Fruit fly (Drosophila melanogaster) whole organism, embryonic: Measurements from ENCODE around the gene CG5235.

Experiments
- Asciz ChIP-seq: fragments of 200-800 bp; sonication (Bioruptor generic); optimal IDR thresholded peaks from 2 replicates; lab custom pipeline; 2017; ENCODE audit warnings: missing biosample characterization, mild to moderate bottlenecking, missing genetic modification characterization, missing genetic modification reagents
- Atf6 ChIP-seq: fragments of 200-800 bp; sonication (Bioruptor generic); IDR thresholded peaks from 2 replicates; pipeline ENCODE4 v1.3.6; 2022; ENCODE audit warnings: missing biosample characterization, missing genetic modification characterization
- Bteb2 ChIP-seq: fragments of 200-800 bp; sonication (Bioruptor generic); optimal IDR thresholded peaks from 2 replicates; lab custom pipeline; 2016; ENCODE audit warnings: missing biosample characterization, missing genetic modification characterization
- CG10147 ChIP-seq: fragments of 200-800 bp; sonication (Bioruptor generic); optimal IDR thresholded peaks from 2 replicates; lab custom pipeline; 2019; ENCODE audit warnings: missing biosample characterization, mild to moderate bottlenecking, missing genetic modification characterization, moderate library complexity
- CG10979 ChIP-seq: fragments of 200-800 bp; sonication (Bioruptor generic); optimal IDR thresholded peaks from 2 replicates; lab custom pipeline; 2018; ENCODE audit warnings: missing biosample characterization, mild to moderate bottlenecking, missing genetic modification characterization, moderate library complexity
- CG11093 ChIP-seq: fragments of 200-800 bp; sonication (Bioruptor generic); IDR thresholded peaks from 3 replicates; pipeline ENCODE4 v1.3.6; 2022; ENCODE audit warnings: missing biosample characterization, missing genetic modification characterization
- CG11723 ChIP-seq: fragments of 200-800 bp; sonication (Bioruptor generic); optimal IDR thresholded peaks from 2 replicates; lab custom pipeline; 2017; ENCODE audit warnings: missing biosample characterization, mild to moderate bottlenecking, missing genetic modification characterization
- CG12299 ChIP-seq: fragments of 200-800 bp; sonication (Bioruptor generic); optimal IDR thresholded peaks from 2 replicates; lab custom pipeline; 2018; ENCODE audit warnings: missing biosample characterization, mild to moderate bottlenecking, missing genetic modification characterization
- CG12391 ChIP-seq: fragments of 200-800 bp; sonication (Bioruptor generic); optimal IDR thresholded peaks from 3 replicates; lab custom pipeline; 2018; ENCODE audit warnings: missing biosample characterization, mild to moderate bottlenecking, missing genetic modification characterization, moderate library complexity
- CG13624 ChIP-seq: fragments of 200-800 bp; sonication (Bioruptor generic); optimal IDR thresholded peaks from 2 replicates; lab custom pipeline; 2016; ENCODE audit warnings: missing biosample characterization, missing genetic modification characterization
- CG15696 ChIP-seq: fragments of 200-800 bp; sonication (Bioruptor generic); optimal IDR thresholded peaks from 2 replicates; lab custom pipeline; 2019; ENCODE audit warnings: missing biosample characterization, mild to moderate bottlenecking, missing genetic modification characterization, moderate library complexity
- CG18011 ChIP-seq: fragments of 200-800 bp; sonication (Bioruptor generic); optimal IDR thresholded peaks from 2 replicates; lab custom pipeline; 2017; ENCODE audit warnings: missing biosample characterization, missing genetic modification characterization, mild to moderate bottlenecking, moderate library complexity, missing genotype
- CG18262 ChIP-seq: fragments of 200-800 bp; optimal IDR thresholded peaks from 3 replicates; lab custom pipeline; 2019; ENCODE audit warnings: missing biosample characterization, mild to moderate bottlenecking, missing genetic modification characterization, moderate library complexity
- CG18599 ChIP-seq: fragments of 200-800 bp; sonication (Bioruptor generic); optimal IDR thresholded peaks from 3 replicates; lab custom pipeline; 2017; ENCODE audit warnings: missing biosample characterization, missing genetic modification characterization, mild to moderate bottlenecking, moderate library complexity, missing genetic modification reagents
- CG2120 ChIP-seq: fragments of 200-800 bp; sonication (Bioruptor generic); optimal IDR thresholded peaks from 3 replicates; lab custom pipeline; 2016; ENCODE audit warnings: missing biosample characterization, missing genetic modification characterization
- CG2889 ChIP-seq: fragments of 200-800 bp; sonication (Bioruptor generic); IDR thresholded peaks from 3 replicates; pipeline ENCODE4 v1.3.6; 2022; ENCODE audit warnings: missing biosample characterization, missing genetic modification characterization
- CG43689 ChIP-seq: fragments of 200-800 bp; sonication (Bioruptor generic); IDR thresholded peaks from 2 replicates; pipeline ENCODE4 v1.3.6; 2022; ENCODE audit warnings: missing biosample characterization, missing genetic modification characterization
- CG4617 ChIP-seq: fragments of 200-800 bp; sonication (Bioruptor generic); optimal IDR thresholded peaks from 3 replicates; lab custom pipeline; 2016; ENCODE audit warnings: missing biosample characterization, missing genetic modification characterization, borderline replicate concordance
- CG6272 ChIP-seq: fragments of 200-800 bp; sonication (Bioruptor generic); IDR thresholded peaks from 2 replicates; pipeline ENCODE4 v1.3.6; 2022; ENCODE audit warnings: missing biosample characterization, missing genetic modification characterization
- CG6765 ChIP-seq: fragments of 200-800 bp; sonication (Bioruptor generic); optimal IDR thresholded peaks from 3 replicates; lab custom pipeline; 2017; ENCODE audit warnings: missing biosample characterization, mild to moderate bottlenecking, missing genetic modification characterization
- CG7839 ChIP-seq: fragments of 200-800 bp; sonication (Bioruptor generic); optimal IDR thresholded peaks from 3 replicates; lab custom pipeline; 2018; ENCODE audit warnings: missing biosample characterization, mild to moderate bottlenecking, missing genetic modification characterization, moderate library complexity
- CrebB ChIP-seq: fragments of 200-800 bp; sonication (Bioruptor generic); optimal IDR thresholded peaks from 3 replicates; lab custom pipeline; 2018; ENCODE audit warnings: missing biosample characterization, mild to moderate bottlenecking, missing genetic modification characterization
- Deaf1 ChIP-seq: fragments of 200-800 bp; optimal IDR thresholded peaks from 3 replicates; lab custom pipeline; 2019; ENCODE audit warnings: missing biosample characterization, mild to moderate bottlenecking, missing genetic modification characterization, moderate library complexity
- Elba2 ChIP-seq: fragments of 200-800 bp; sonication (Bioruptor generic); optimal IDR thresholded peaks from 3 replicates; lab custom pipeline; 2016; ENCODE audit warnings: missing biosample characterization, missing genetic modification characterization
- Fer3 ChIP-seq: fragments of 200-800 bp; sonication (Bioruptor generic); optimal IDR thresholded peaks from 2 replicates; lab custom pipeline; 2018; ENCODE audit warnings: missing biosample characterization, mild to moderate bottlenecking, missing genetic modification characterization, moderate library complexity
- Opbp ChIP-seq: fragments of 200-800 bp; sonication (Bioruptor generic); IDR thresholded peaks from 3 replicates; pipeline ENCODE4 v1.3.6; 2022; ENCODE audit warnings: missing biosample characterization, missing genetic modification characterization; ENCODE audit not compliant: partially characterized antibody
- Trl ChIP-seq, 3 experiments: fragments of >200 bp in 2 of 3; fragments of 200-800 bp in 1 of 3; sonication (Bioruptor generic) in 1 of 3; optimal IDR thresholded peaks; 2 replicates in 1 of 3; 3 replicates in 2 of 3; lab custom pipeline; 2016 to 2017; ENCODE audit warnings: missing biosample characterization in 1 of 3, missing genetic modification characterization in 1 of 3
- amos ChIP-seq: fragments of 200-800 bp; sonication (Bioruptor generic); IDR thresholded peaks from 2 replicates; pipeline ENCODE4 v1.3.6; 2022; ENCODE audit warnings: missing biosample characterization, missing genetic modification characterization; ENCODE audit not compliant: partially characterized antibody
- ase ChIP-seq: fragments of 200-800 bp; sonication (Bioruptor generic); IDR thresholded peaks from 3 replicates; pipeline ENCODE4 v1.3.6; 2022; ENCODE audit warnings: missing biosample characterization, missing genetic modification characterization
- az2 ChIP-seq: fragments of 200-800 bp; sonication (Bioruptor generic); optimal IDR thresholded peaks from 3 replicates; lab custom pipeline; 2016; ENCODE audit warnings: missing biosample characterization, missing genetic modification characterization
- bowl ChIP-seq: fragments of 200-800 bp; sonication (Bioruptor generic); IDR thresholded peaks from 2 replicates; pipeline ENCODE4 v1.3.6; 2022; ENCODE audit warnings: missing biosample characterization, missing genetic modification characterization
- chif ChIP-seq, 2 experiments: fragments of 200-800 bp; sonication (Bioruptor generic); optimal IDR thresholded peaks; 3 replicates each; lab custom pipeline; 2016; ENCODE audit warnings: missing biosample characterization in 2 of 2, missing genetic modification characterization in 2 of 2
- crc ChIP-seq: fragments of 200-800 bp; sonication (Bioruptor generic); optimal IDR thresholded peaks from 2 replicates; lab custom pipeline; 2016; ENCODE audit warnings: missing biosample characterization, missing genetic modification characterization
- dm ChIP-seq: fragments of 200-800 bp; sonication (Bioruptor generic); optimal IDR thresholded peaks from 3 replicates; lab custom pipeline; 2016; ENCODE audit warnings: missing biosample characterization, missing genetic modification characterization
- ems ChIP-seq: fragments of 200-800 bp; sonication (Bioruptor generic); optimal IDR thresholded peaks from 3 replicates; lab custom pipeline; 2016; ENCODE audit warnings: missing biosample characterization, missing genetic modification characterization
- ftz-f1 ChIP-seq: fragments of 200-800 bp; sonication (Bioruptor generic); optimal IDR thresholded peaks from 2 replicates; lab custom pipeline; 2016; ENCODE audit warnings: missing biosample characterization, missing genetic modification characterization
- h ChIP-seq: fragments of >200 bp; optimal IDR thresholded peaks from 2 replicates; lab custom pipeline; 2017
- insv ChIP-seq, 2 experiments: fragments of 200-800 bp; sonication (Bioruptor generic); optimal IDR thresholded peaks; 3 replicates each; lab custom pipeline; 2016 to 2018; ENCODE audit warnings: missing biosample characterization in 2 of 2, missing genetic modification characterization in 2 of 2
- jing ChIP-seq: fragments of 200-800 bp; sonication (Bioruptor generic); optimal IDR thresholded peaks from 2 replicates; lab custom pipeline; 2018; ENCODE audit warnings: missing biosample characterization, mild to moderate bottlenecking, missing genetic modification characterization
- lmd ChIP-seq: fragments of 200-800 bp; sonication (Bioruptor generic); IDR thresholded peaks from 2 replicates; pipeline ENCODE4 v1.3.6; 2022; ENCODE audit warnings: missing biosample characterization, missing genetic modification characterization
- p53 ChIP-seq: fragments of 200-800 bp; sonication (Bioruptor generic); optimal IDR thresholded peaks from 2 replicates; lab custom pipeline; 2016; ENCODE audit warnings: missing biosample characterization, missing genetic modification characterization
- phol ChIP-seq: fragments of 200-800 bp; sonication (Bioruptor generic); optimal IDR thresholded peaks from 3 replicates; lab custom pipeline; 2018; ENCODE audit warnings: missing biosample characterization, mild to moderate bottlenecking, missing genetic modification characterization, moderate library complexity
- sc ChIP-seq, 3 experiments: fragments of >200 bp in 2 of 3; fragments of 200-800 bp in 1 of 3; sonication (Bioruptor generic) in 1 of 3; optimal IDR thresholded peaks; 2 replicates in 2 of 3; 3 replicates in 1 of 3; lab custom pipeline; 2017; ENCODE audit warnings: mild to moderate bottlenecking in 1 of 3, missing biosample characterization in 1 of 3, missing genetic modification characterization in 1 of 3, missing genetic modification reagents in 1 of 3
- sens ChIP-seq: fragments of 200-800 bp; sonication (Bioruptor generic); peaks from one replicate; lab custom pipeline; 2016; ENCODE audit warnings: missing biosample characterization, missing genetic modification characterization
- sob ChIP-seq: fragments of 200-800 bp; sonication (Bioruptor generic); IDR thresholded peaks from 2 replicates; pipeline ENCODE4 v1.3.6; 2022; ENCODE audit warnings: missing biosample characterization, missing genetic modification characterization
- sqz ChIP-seq: fragments of 200-800 bp; sonication (Bioruptor generic); optimal IDR thresholded peaks from 3 replicates; lab custom pipeline; 2018; ENCODE audit warnings: missing biosample characterization, mild to moderate bottlenecking, missing genetic modification characterization
- tio ChIP-seq: fragments of 200-800 bp; sonication (Bioruptor generic); optimal IDR thresholded peaks from 2 replicates; lab custom pipeline; 2017; ENCODE audit warnings: missing biosample characterization, missing genetic modification characterization, inconsistent platforms
- usp ChIP-seq: fragments of >200 bp; optimal IDR thresholded peaks from 2 replicates; lab custom pipeline; 2017; ENCODE audit warnings: missing biosample characterization, missing genetic modification characterization

Gene CG5235

DNA sequence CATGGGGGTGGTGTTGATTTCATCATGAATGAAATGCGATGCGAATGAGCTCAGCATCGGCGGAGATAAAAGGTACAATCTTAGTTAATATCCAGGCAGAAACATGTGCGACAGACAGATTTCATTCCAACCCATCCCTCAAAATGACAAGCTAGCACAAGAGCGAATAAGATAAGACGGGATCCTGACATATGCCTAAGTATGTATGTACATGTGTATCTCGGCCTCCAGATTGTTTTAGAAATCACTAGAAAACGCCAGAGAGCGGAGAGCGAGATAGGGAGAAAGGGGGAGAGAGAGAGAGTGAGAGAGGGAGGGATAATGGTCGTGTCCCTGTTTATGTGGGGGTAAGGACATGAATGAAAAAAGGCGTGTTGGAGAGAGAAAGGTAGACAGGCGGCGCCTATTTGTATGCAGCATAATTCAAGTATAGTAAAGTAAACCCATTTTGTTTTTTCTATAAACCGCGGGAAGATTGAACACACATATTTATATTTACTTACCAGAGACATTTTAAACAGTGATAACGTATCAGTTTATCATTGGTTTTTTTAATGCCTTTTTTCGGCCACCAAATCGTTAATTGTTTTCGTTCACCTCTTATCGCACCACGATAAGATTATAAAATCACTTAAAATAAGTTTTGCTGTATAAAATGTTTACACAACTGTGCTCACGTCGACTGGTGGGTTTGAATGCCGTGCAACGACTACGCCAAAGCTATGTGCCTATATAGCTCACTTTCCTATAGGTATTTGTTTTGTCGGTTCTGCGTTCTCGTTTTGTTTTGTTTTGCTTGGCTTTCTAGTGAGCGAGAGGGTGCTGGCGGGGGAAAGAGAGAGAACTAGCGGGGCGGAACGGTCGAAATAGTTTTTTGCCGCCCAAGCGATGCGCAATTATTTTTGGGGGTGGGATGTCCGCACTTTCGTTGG lies 40.0 kb downstream of the CG5235 start (continued):
- TF ChIP-seq CG18262 (tag; lab: Kevin White, UChicago) = peak; percentile 35
- no peak for TF ChIP-seq CG11723 (GFP tag; lab: Kevin White, UChicago)
- no peak for TF ChIP-seq Bteb2
- peak; percentile 85 for TF ChIP-seq sqz (GFP tag; lab: Kevin White, UChicago)
- TF ChIP-seq ase = no peak
- peak; percentile 70 for TF ChIP-seq Atf6
- no peak for TF ChIP-seq tio (GFP tag; lab: Kevin White, UChicago)
- TF ChIP-seq sens (GFP tag; lab: Kevin White, UChicago) = peak; percentile 91
- TF ChIP-seq usp = no peak
- TF ChIP-seq CG13624 (GFP tag; lab: Kevin White, UChicago) = peak; percentile 64
- no peak for TF ChIP-seq insv (GFP tag; optimal IDR thresholded peaks at IDR 0.05; lab: Kevin White, UChicago)
- TF ChIP-seq CG18599 (GFP tag; lab: Kevin White, UChicago) = peak; percentile 53
- no peak for TF ChIP-seq CG2120 (GFP tag; lab: Kevin White, UChicago)
- peak; percentile 76 for TF ChIP-seq Deaf1
- TF ChIP-seq CG10147 = peak; percentile 27
- TF ChIP-seq CG4617 (GFP tag; lab: Kevin White, UChicago) = no peak
- no peak for TF ChIP-seq amos (GFP tag; lab: Robert Waterston, UW)
- no peak for TF ChIP-seq ems (GFP tag; lab: Kevin White, UChicago)
- no peak for TF ChIP-seq ftz-f1 (GFP tag; lab: Kevin White, UChicago)
- TF ChIP-seq bowl = no peak
- TF ChIP-seq dm = no peak
- TF ChIP-seq CrebB (tag; lab: Kevin White, UChicago) = peak; percentile 82
- TF ChIP-seq lmd (GFP tag; lab: Robert Waterston, UW) = peak; percentile 12; the same call in 1 of the 2 replicates
- TF ChIP-seq Asciz (GFP tag; lab: Kevin White, UChicago) = peak; percentile 47
- TF ChIP-seq CG12299 = peak; percentile 65
- no peak for TF ChIP-seq sc (optimal IDR thresholded peaks at IDR 0.05; lab: Kevin White, UChicago)
- no peak for TF ChIP-seq sc (GFP tag; optimal IDR thresholded peaks at IDR 0.05; lab: Kevin White, UChicago)
- peak; percentile 84 to 90 for TF ChIP-seq Trl (optimal IDR thresholded peaks at IDR 0.05; lab: Kevin White, UChicago)
- TF ChIP-seq Trl (GFP tag; optimal IDR thresholded peaks at IDR 0.05; lab: Kevin White, UChicago) = no peak
- no peak for TF ChIP-seq CG18011
- TF ChIP-seq sob = peak; percentile 46; the same call in 1 of the 2 replicates
- TF ChIP-seq az2 (GFP tag; lab: Kevin White, UChicago) = no peak
- no peak for TF ChIP-seq chif (GFP tag; optimal IDR thresholded peaks at IDR 0.05; lab: Kevin White, UChicago)
- no peak for TF ChIP-seq h (lab: Kevin White, UChicago)
- TF ChIP-seq p53 (GFP tag; lab: Kevin White, UChicago) = no peak
- TF ChIP-seq CG6272 = no peak
- peak; percentile 51 for TF ChIP-seq Fer3 (tag; lab: Kevin White, UChicago)
- peak; percentile 18 for TF ChIP-seq CG7839 (tag; lab: Kevin White, UChicago)
- TF ChIP-seq CG10979 = peak; percentile 27
- peak; percentile 22 for TF ChIP-seq CG12391
- TF ChIP-seq CG2889 (GFP tag; lab: Robert Waterston, UW) = no peak
- no peak for TF ChIP-seq CG43689 (GFP tag; lab: Robert Waterston, UW)
- no peak for TF ChIP-seq CG6765 (GFP tag; lab: Kevin White, UChicago)
- TF ChIP-seq Opbp (GFP tag; lab: Robert Waterston, UW) = no peak
- TF ChIP-seq CG11093 (GFP tag; lab: Robert Waterston, UW) = no peak
- peak; percentile 51 for TF ChIP-seq CG15696 (tag; lab: Kevin White, UChicago)
- TF ChIP-seq jing (GFP tag; lab: Kevin White, UChicago) = no peak
- TF ChIP-seq phol (tag; lab: Kevin White, UChicago) = peak; percentile 24
- TF ChIP-seq Elba2 (GFP tag; lab: Kevin White, UChicago) = peak; percentile 59
- TF ChIP-seq crc (GFP tag; lab: Kevin White, UChicago) = no peak
